Worm (Caenorhabditis elegans) whole organism, young adult: ENCODE results near the gene Y48E1C.4.

Experiments
- B0035.1 ChIP-seq: sonication (generic microtip); optimal IDR thresholded peaks from 2 replicates; lab custom pipeline; 2016; ENCODE audit warnings: missing genetic modification characterization, mild to moderate bottlenecking, missing compliant biosample characterization, missing genotype, missing genetic modification reagents
- B0261.1 ChIP-seq: sonication (generic microtip); optimal IDR thresholded peaks from 2 replicates; lab custom pipeline; 2016; ENCODE audit warnings: mild to moderate bottlenecking, missing genetic modification characterization, moderate library complexity, missing compliant biosample characterization
- D2030.7 ChIP-seq: fragments of 200-800 bp; sonication (Bioruptor generic); IDR thresholded peaks from 2 replicates; pipeline ENCODE4 v1.3.6; 2022; ENCODE audit warnings: missing genetic modification reagents, missing genetic modification characterization, missing compliant biosample characterization
- F22D6.2 ChIP-seq: sonication (generic microtip); optimal IDR thresholded peaks from 2 replicates; lab custom pipeline; 2016; ENCODE audit warnings: mild to moderate bottlenecking, missing genetic modification characterization, missing compliant biosample characterization
- F23B12.7 ChIP-seq: sonication (generic microtip); optimal IDR thresholded peaks from 2 replicates; lab custom pipeline; 2017; ENCODE audit warnings: missing genetic modification characterization, mild to moderate bottlenecking, missing compliant biosample characterization, antibody characterized with exemption, moderate library complexity; ENCODE audit not compliant: insufficient read depth
- F33H1.4 ChIP-seq: fragments of 200-800 bp; sonication (Bioruptor generic); IDR thresholded peaks from 2 replicates; pipeline ENCODE4 v1.3.6; 2022; ENCODE audit warnings: missing genetic modification reagents, missing genetic modification characterization, missing compliant biosample characterization
- F39B2.1 ChIP-seq: fragments of 200-800 bp; sonication (Bioruptor generic); IDR thresholded peaks from 2 replicates; pipeline ENCODE4 v1.3.6; 2022; ENCODE audit warnings: missing genetic modification reagents, missing genetic modification characterization, missing compliant biosample characterization
- F49E8.2 ChIP-seq: sonication (generic microtip); optimal IDR thresholded peaks from 3 replicates; lab custom pipeline; 2017; ENCODE audit warnings: missing genetic modification characterization, mild to moderate bottlenecking, missing compliant biosample characterization, antibody characterized with exemption, moderate library complexity; ENCODE audit not compliant: insufficient read depth
- F55B11.4 ChIP-seq: sonication (generic microtip); optimal IDR thresholded peaks from 2 replicates; lab custom pipeline; 2016; ENCODE audit warnings: missing compliant biosample characterization, missing genetic modification characterization, borderline replicate concordance; ENCODE audit not compliant: insufficient read depth
- T07F8.4 ChIP-seq: sonication (generic microtip); optimal IDR thresholded peaks from 2 replicates; lab custom pipeline; 2016; ENCODE audit warnings: mild to moderate bottlenecking, missing genetic modification characterization, moderate library complexity, missing compliant biosample characterization
- T26A5.8 ChIP-seq: sonication (generic microtip); optimal IDR thresholded peaks from 2 replicates; lab custom pipeline; 2016; ENCODE audit warnings: missing genetic modification characterization, missing compliant biosample characterization
- Y53G8AR.9 ChIP-seq: fragments of 200-800 bp; sonication (Bioruptor generic); conservative IDR thresholded peaks from 2 replicates; pipeline ENCODE4 v1.3.6; 2022; ENCODE audit warnings: missing genetic modification reagents, missing genetic modification characterization, missing compliant biosample characterization
- Y95B8A.8 ChIP-seq: fragments of 200-800 bp; sonication (Bioruptor generic); IDR thresholded peaks from 2 replicates; pipeline ENCODE4 v1.3.6; 2022; ENCODE audit warnings: missing genetic modification reagents, missing genetic modification characterization, missing compliant biosample characterization
- attf-3 ChIP-seq: fragments of 200-800 bp; sonication (Bioruptor generic); conservative IDR thresholded peaks from 2 replicates; pipeline ENCODE4 v1.3.6; 2022; ENCODE audit warnings: missing genetic modification reagents, missing genetic modification characterization, missing compliant biosample characterization
- attf-5 ChIP-seq: fragments of 200-800 bp; sonication (Bioruptor generic); optimal IDR thresholded peaks from 2 replicates; lab custom pipeline; 2018; ENCODE audit warnings: mild to moderate bottlenecking, missing genetic modification characterization, missing compliant biosample characterization
- bed-1 ChIP-seq: fragments of 200-800 bp; sonication (Bioruptor generic); IDR thresholded peaks from 2 replicates; pipeline ENCODE4 v1.3.6; 2022; ENCODE audit warnings: missing genetic modification reagents, missing genetic modification characterization, missing compliant biosample characterization
- ceh-100 ChIP-seq: fragments of 200-800 bp; sonication (Bioruptor generic); IDR thresholded peaks from 2 replicates; pipeline ENCODE4 v1.3.6; 2022; ENCODE audit warnings: missing genetic modification reagents, missing genetic modification characterization, missing compliant biosample characterization
- ceh-27 ChIP-seq: fragments of 200-800 bp; sonication (Bioruptor generic); optimal IDR thresholded peaks from 2 replicates; lab custom pipeline; 2018; ENCODE audit warnings: mild to moderate bottlenecking, missing genetic modification characterization, moderate library complexity, missing compliant biosample characterization
- ceh-79 ChIP-seq: sonication (generic microtip); optimal IDR thresholded peaks from 2 replicates; lab custom pipeline; 2017; ENCODE audit warnings: mild to moderate bottlenecking, missing genetic modification characterization, missing compliant biosample characterization
- die-1 ChIP-seq: sonication (generic microtip); optimal IDR thresholded peaks from 2 replicates; lab custom pipeline; 2016; ENCODE audit warnings: missing genotype, mild to moderate bottlenecking, missing genetic modification characterization, missing compliant biosample characterization
- dpff-1 ChIP-seq: sonication (generic microtip); optimal IDR thresholded peaks from 2 replicates; lab custom pipeline; 2017; ENCODE audit warnings: mild to moderate bottlenecking, missing genetic modification characterization, missing compliant biosample characterization
- dpl-1 ChIP-seq: fragments of 150-350 bp; optimal IDR thresholded peaks from 2 replicates; lab custom pipeline; 2014; ENCODE audit warnings: missing biosample characterization, missing genetic modification reagents, missing genetic modification characterization
- egl-18 ChIP-seq: fragments of 200-800 bp; sonication (Bioruptor generic); IDR thresholded peaks from 2 replicates; pipeline ENCODE4 v1.3.6; 2022; ENCODE audit warnings: missing genetic modification reagents, missing genetic modification characterization, missing compliant biosample characterization
- egrh-3 ChIP-seq: fragments of 200-800 bp; sonication (Bioruptor generic); IDR thresholded peaks from 2 replicates; pipeline ENCODE4 v1.3.6; 2022; ENCODE audit warnings: missing genetic modification reagents, missing genetic modification characterization, missing compliant biosample characterization
- let-607 ChIP-seq, 2 experiments: fragments of 200-800 bp in 1 of 2; sonication (Bioruptor generic) in 1 of 2; sonication (generic microtip) in 1 of 2; optimal IDR thresholded peaks; 2 replicates each; lab custom pipeline; 2016 to 2018; ENCODE audit warnings: mild to moderate bottlenecking in 2 of 2, missing compliant biosample characterization in 2 of 2, missing genetic modification characterization in 2 of 2, moderate library complexity in 2 of 2, missing genotype in 1 of 2
- lin-40 ChIP-seq: sonication (generic microtip); optimal IDR thresholded peaks from 2 replicates; lab custom pipeline; 2016; ENCODE audit warnings: missing genetic modification characterization, mild to moderate bottlenecking, missing compliant biosample characterization, missing genotype, missing genetic modification reagents
- lin-54 ChIP-seq: fragments of 200-800 bp; sonication (Bioruptor generic); optimal IDR thresholded peaks from 2 replicates; lab custom pipeline; 2018; ENCODE audit warnings: mild to moderate bottlenecking, missing genetic modification characterization, missing compliant biosample characterization
- lir-1 ChIP-seq: fragments of 200-800 bp; sonication (Bioruptor generic); conservative IDR thresholded peaks from 2 replicates; pipeline ENCODE4 v1.3.6; 2022; ENCODE audit warnings: missing genetic modification reagents, missing genetic modification characterization, missing compliant biosample characterization
- madf-10 ChIP-seq: sonication (generic microtip); optimal IDR thresholded peaks from 2 replicates; lab custom pipeline; 2016; ENCODE audit warnings: mild to moderate bottlenecking, missing genetic modification characterization, missing compliant biosample characterization
- madf-8 ChIP-seq: fragments of 200-800 bp; sonication (Bioruptor generic); conservative IDR thresholded peaks from 2 replicates; pipeline ENCODE4 v1.3.6; 2022; ENCODE audit warnings: missing genetic modification reagents, missing genetic modification characterization, missing compliant biosample characterization
- mel-28 ChIP-seq: sonication (generic microtip); optimal IDR thresholded peaks from 2 replicates; lab custom pipeline; 2016; ENCODE audit warnings: borderline replicate concordance, mild to moderate bottlenecking, missing genetic modification characterization, missing compliant biosample characterization
- mes-4 ChIP-seq: sonication (generic microtip); optimal IDR thresholded peaks from 2 replicates; lab custom pipeline; 2016; ENCODE audit warnings: missing genotype, missing genetic modification characterization, missing compliant biosample characterization
- nfya-2 ChIP-seq: fragments of 200-800 bp; sonication (Bioruptor generic); IDR thresholded peaks from 2 replicates; pipeline ENCODE4 v1.3.6; 2022; ENCODE audit warnings: missing genetic modification reagents, missing genetic modification characterization, missing compliant biosample characterization
- nfyb-1 ChIP-seq: fragments of 200-800 bp; sonication (Bioruptor generic); IDR thresholded peaks from 2 replicates; pipeline ENCODE4 v1.3.6; 2022; ENCODE audit warnings: missing genetic modification reagents, missing genetic modification characterization, missing compliant biosample characterization
- nhr-120 ChIP-seq: fragments of 200-800 bp; sonication (Bioruptor generic); IDR thresholded peaks from 2 replicates; pipeline ENCODE4 v1.3.6; 2022; ENCODE audit warnings: missing genetic modification characterization, missing compliant biosample characterization
- nhr-27 ChIP-seq: fragments of 200-800 bp; sonication (Bioruptor generic); optimal IDR thresholded peaks from 2 replicates; lab custom pipeline; 2018; ENCODE audit warnings: mild to moderate bottlenecking, missing genetic modification characterization, moderate library complexity, missing compliant biosample characterization
- pha-4 ChIP-seq: fragments of 150-350 bp; sonication (generic microtip); optimal IDR thresholded peaks from 2 replicates; lab custom pipeline; 2014; ENCODE audit warnings: missing biosample characterization, missing genetic modification reagents, missing genetic modification characterization
- rpc-1 ChIP-seq, 2 experiments: fragments of 150-350 bp in 1 of 2; sonication (generic microtip) in 1 of 2; optimal IDR thresholded peaks; 2 replicates each; lab custom pipeline; 2014 to 2018; ENCODE audit warnings: missing biosample characterization in 1 of 2, missing genetic modification characterization in 1 of 2, missing genetic modification reagents in 1 of 2, missing genotype in 1 of 2
- snpc-1.1 ChIP-seq: sonication (generic microtip); optimal IDR thresholded peaks from 2 replicates; lab custom pipeline; 2017; ENCODE audit warnings: missing genetic modification characterization, mild to moderate bottlenecking, missing compliant biosample characterization, antibody characterized with exemption, moderate library complexity, missing genotype, missing genetic modification reagents; ENCODE audit not compliant: insufficient read depth
- snpc-4 ChIP-seq, 5 experiments: fragments of 150-350 bp in 1 of 5; sonication (generic microtip) in 4 of 5; optimal IDR thresholded peaks; 2 replicates each; lab custom pipeline; 2014 to 2018; ENCODE audit warnings: missing genetic modification characterization in 5 of 5, missing biosample characterization in 3 of 5, antibody characterized with exemption in 2 of 5, mild to moderate bottlenecking in 2 of 5, missing compliant biosample characterization in 2 of 5, missing genotype in 2 of 5, moderate library complexity in 2 of 5, missing genetic modification reagents in 1 of 5
- tbx-9 ChIP-seq: sonication (generic microtip); optimal IDR thresholded peaks from 2 replicates; lab custom pipeline; 2016; ENCODE audit warnings: borderline replicate concordance, missing genetic modification characterization, inconsistent platforms, missing compliant biosample characterization
- unc-130 ChIP-seq: sonication (generic microtip); optimal IDR thresholded peaks from 2 replicates; lab custom pipeline; 2016; ENCODE audit warnings: missing genetic modification reagents, missing genetic modification characterization, missing compliant biosample characterization
- zim-3 ChIP-seq: sonication (generic microtip); optimal IDR thresholded peaks from 2 replicates; lab custom pipeline; 2017; ENCODE audit warnings: mild to moderate bottlenecking, missing genetic modification characterization, moderate library complexity, missing compliant biosample characterization

Gene Y48E1C.4

ce11 chrII:13447668-13448067 lies 11.0 kb upstream of the Y48E1C.4 start (continued):
- TF ChIP-seq lin-40 (tag; lab: Kevin White, UChicago) = peak; percentile 69
- TF ChIP-seq T26A5.8 (tag; lab: Kevin White, UChicago) = no peak
- TF ChIP-seq pha-4 (tag; lab: Kevin White, UChicago) = peak; percentile 86
- TF ChIP-seq ceh-79 (tag; lab: Kevin White, UChicago) = no peak
- peak in 1 of 2 experiments; percentile 16 for TF ChIP-seq let-607 (tag; optimal IDR thresholded peaks at IDR 0.05; lab: Kevin White, UChicago)
- TF ChIP-seq dpff-1 (tag; lab: Kevin White, UChicago) = no peak
- TF ChIP-seq rpc-1 (optimal IDR thresholded peaks at IDR 0.05; lab: Kevin White, UChicago) = no peak
- TF ChIP-seq rpc-1 (tag; optimal IDR thresholded peaks at IDR 0.05; lab: Kevin White, UChicago) = no peak
- no peak for TF ChIP-seq madf-8
- no peak for TF ChIP-seq B0035.1 (tag; lab: Kevin White, UChicago)
- no peak for TF ChIP-seq bed-1 (GFP tag; lab: Robert Waterston, UW)
- TF ChIP-seq nhr-27 (tag; lab: Kevin White, UChicago) = no peak
- no peak for TF ChIP-seq F22D6.2 (tag; lab: Kevin White, UChicago)
- no peak for TF ChIP-seq zim-3
- TF ChIP-seq Y95B8A.8 (GFP tag; lab: Robert Waterston, UW) = no peak
- TF ChIP-seq T07F8.4 (tag; lab: Kevin White, UChicago) = no peak
- no peak for TF ChIP-seq mel-28 (tag; lab: Kevin White, UChicago)
- no peak for TF ChIP-seq egrh-3
- TF ChIP-seq tbx-9 (tag; lab: Kevin White, UChicago) = no peak
- 0 out of 2 replicates have a peak, but pooled peaks have one; percentile 17 for TF ChIP-seq lir-1 (GFP tag; lab: Robert Waterston, UW)
- TF ChIP-seq madf-10 (tag; lab: Kevin White, UChicago) = peak; percentile 23
- no peak for TF ChIP-seq snpc-4 (GFP tag; optimal IDR thresholded peaks at IDR 0.05; lab: Kevin White, UChicago)
- TF ChIP-seq snpc-4 (tag; optimal IDR thresholded peaks at IDR 0.05; lab: Kevin White, UChicago) = peak in 3 of 4 experiments; percentile 28 to 47 (median 40)
- no peak for TF ChIP-seq B0261.1 (tag; lab: Kevin White, UChicago)
- TF ChIP-seq die-1 = no peak
- TF ChIP-seq F33H1.4 (GFP tag; lab: Robert Waterston, UW) = no peak
- no peak for TF ChIP-seq Y53G8AR.9 (GFP tag; lab: Robert Waterston, UW)
- TF ChIP-seq dpl-1 = no peak
- TF ChIP-seq attf-3 (GFP tag; lab: Robert Waterston, UW) = no peak
- peak; percentile 87 for TF ChIP-seq attf-5 (GFP tag; lab: Kevin White, UChicago)
- no peak for TF ChIP-seq nhr-120
- no peak for TF ChIP-seq egl-18 (GFP tag; lab: Robert Waterston, UW)
- TF ChIP-seq nfya-2 (GFP tag; lab: Robert Waterston, UW) = no peak
- peak; percentile 42 for TF ChIP-seq lin-54
- TF ChIP-seq D2030.7 (GFP tag; lab: Robert Waterston, UW) = no peak
- no peak for TF ChIP-seq snpc-1.1
- peak; percentile 32 for TF ChIP-seq ceh-27 (GFP tag; lab: Kevin White, UChicago)
- TF ChIP-seq unc-130 (GFP tag; lab: Kevin White, UChicago) = no peak

ce11 chrII:13447166-13447643 lies 10.6 kb upstream of the Y48E1C.4 start, which contains the start of gene tbc-14:
Gene tbc-14, minus strand, starts transcription at chrII:13447593.
- no peak for TF ChIP-seq mes-4 (tag; lab: Kevin White, UChicago)
- no peak for TF ChIP-seq ceh-100 (GFP tag; lab: Robert Waterston, UW)
- no peak for TF ChIP-seq F55B11.4 (tag; lab: Kevin White, UChicago)
- TF ChIP-seq nfyb-1 = no peak
- no peak for TF ChIP-seq F49E8.2 (tag; lab: Kevin White, UChicago)
- no peak for TF ChIP-seq F39B2.1 (GFP tag; lab: Robert Waterston, UW)
- no peak for TF ChIP-seq F23B12.7 (tag; lab: Kevin White, UChicago)
